Worm (Caenorhabditis elegans) whole organism, late embryonic: ENCODE data around the gene M117.1.

ENCODE experiments used
- C08G9.2 ChIP-seq: sonication (generic microtip); optimal IDR thresholded peaks from 2 replicates; lab custom pipeline; 2016; ENCODE audit warnings: mild to moderate bottlenecking, missing genetic modification characterization, moderate library complexity, missing compliant biosample characterization
- C38D4.7 ChIP-seq: fragments of 200-800 bp; sonication (Bioruptor generic); optimal IDR thresholded peaks from 2 replicates; lab custom pipeline; 2018; ENCODE audit warnings: mild to moderate bottlenecking, missing genetic modification characterization, moderate library complexity, missing compliant biosample characterization
- F13H6.1 ChIP-seq: sonication (generic microtip); optimal IDR thresholded peaks from 2 replicates; lab custom pipeline; 2016; ENCODE audit warnings: missing genetic modification characterization, missing compliant biosample characterization
- ama-1 ChIP-seq: fragments of 150-350 bp; optimal IDR thresholded peaks from 2 replicates; lab custom pipeline; 2014
- ceh-14 ChIP-seq: sonication (generic microtip); optimal IDR thresholded peaks from 2 replicates; lab custom pipeline; 2016; ENCODE audit warnings: missing genotype, missing genetic modification characterization, missing compliant biosample characterization
- ceh-22 ChIP-seq: sonication (generic microtip); optimal IDR thresholded peaks from 2 replicates; lab custom pipeline; 2017; ENCODE audit warnings: missing biosample characterization, missing genetic modification characterization
- ceh-30 ChIP-seq: fragments of 150-350 bp; optimal IDR thresholded peaks from 2 replicates; lab custom pipeline; 2014; ENCODE audit warnings: missing biosample characterization, missing genetic modification characterization
- ceh-31 ChIP-seq: sonication (generic microtip); optimal IDR thresholded peaks from 2 replicates; lab custom pipeline; 2016; ENCODE audit warnings: missing genetic modification characterization, missing compliant biosample characterization
- ceh-34 ChIP-seq: sonication (generic microtip); optimal IDR thresholded peaks from 2 replicates; lab custom pipeline; 2016; ENCODE audit warnings: mild to moderate bottlenecking, missing genetic modification characterization, missing compliant biosample characterization
- ceh-48 ChIP-seq: sonication (generic microtip); optimal IDR thresholded peaks from 2 replicates; lab custom pipeline; 2016; ENCODE audit warnings: missing genetic modification characterization, inconsistent platforms, missing compliant biosample characterization
- dmd-4 ChIP-seq: sonication (generic microtip); optimal IDR thresholded peaks from 2 replicates; lab custom pipeline; 2016; ENCODE audit warnings: borderline replicate concordance, missing genetic modification characterization, missing compliant biosample characterization
- dve-1 ChIP-seq: sonication (generic microtip); optimal IDR thresholded peaks from 2 replicates; lab custom pipeline; 2017; ENCODE audit warnings: antibody characterized with exemption, mild to moderate bottlenecking, missing genetic modification characterization, missing compliant biosample characterization
- elt-2 ChIP-seq: sonication (generic microtip); optimal IDR thresholded peaks from 2 replicates; lab custom pipeline; 2016; ENCODE audit warnings: missing genetic modification reagents, missing genetic modification characterization, missing compliant biosample characterization
- eyg-1 ChIP-seq: sonication (generic microtip); optimal IDR thresholded peaks from 2 replicates; lab custom pipeline; 2016; ENCODE audit warnings: missing genotype, missing genetic modification characterization, missing compliant biosample characterization
- fkh-6 ChIP-seq: sonication (generic microtip); optimal IDR thresholded peaks from 2 replicates; lab custom pipeline; 2016; ENCODE audit warnings: missing genetic modification characterization, missing compliant biosample characterization
- hlh-30 ChIP-seq: sonication (generic microtip); optimal IDR thresholded peaks from 2 replicates; lab custom pipeline; 2017; ENCODE audit warnings: antibody characterized with exemption, missing genetic modification characterization, missing compliant biosample characterization; ENCODE audit not compliant: insufficient read depth
- hlh-8 ChIP-seq: sonication (generic microtip); optimal IDR thresholded peaks from 2 replicates; lab custom pipeline; 2016; ENCODE audit warnings: missing genotype, missing genetic modification characterization, missing compliant biosample characterization
- lim-6 ChIP-seq: sonication (generic microtip); optimal IDR thresholded peaks from 2 replicates; lab custom pipeline; 2016; ENCODE audit warnings: missing genetic modification characterization, missing compliant biosample characterization
- madf-2 ChIP-seq: sonication (generic microtip); optimal IDR thresholded peaks from 2 replicates; lab custom pipeline; 2017; ENCODE audit warnings: missing genetic modification characterization, missing compliant biosample characterization
- nfya-1 ChIP-seq: sonication (generic microtip); optimal IDR thresholded peaks from 2 replicates; lab custom pipeline; 2017; ENCODE audit warnings: missing genetic modification characterization, mild to moderate bottlenecking, missing compliant biosample characterization, antibody characterized with exemption, moderate library complexity
- nhr-11 ChIP-seq: fragments of 150-350 bp; optimal IDR thresholded peaks from 2 replicates; lab custom pipeline; 2014; ENCODE audit warnings: missing biosample characterization, missing genetic modification characterization
- pat-9 ChIP-seq: fragments of 200-800 bp; sonication (Bioruptor generic); optimal IDR thresholded peaks from 2 replicates; lab custom pipeline; 2018; ENCODE audit warnings: mild to moderate bottlenecking, missing genetic modification characterization, moderate library complexity, missing compliant biosample characterization
- pha-4 ChIP-seq: fragments of 150-350 bp; optimal IDR thresholded peaks from 2 replicates; lab custom pipeline; 2018; ENCODE audit warnings: missing biosample characterization, missing genetic modification reagents, missing genetic modification characterization
- pqm-1 ChIP-seq: sonication (generic microtip); optimal IDR thresholded peaks from 2 replicates; lab custom pipeline; 2016; ENCODE audit warnings: missing genetic modification characterization, missing compliant biosample characterization
- pros-1 ChIP-seq: fragments of 150-350 bp; optimal IDR thresholded peaks from 2 replicates; lab custom pipeline; 2014; ENCODE audit warnings: missing biosample characterization, missing genetic modification reagents, missing genetic modification characterization
- ref-2 ChIP-seq: sonication (generic microtip); optimal IDR thresholded peaks from 2 replicates; lab custom pipeline; 2016; ENCODE audit warnings: missing genetic modification characterization, missing compliant biosample characterization
- sox-2 ChIP-seq: fragments of 200-800 bp; sonication (Bioruptor generic); IDR thresholded peaks from 2 replicates; pipeline ENCODE4 v1.3.6; 2022; ENCODE audit warnings: missing genetic modification reagents, missing genetic modification characterization, missing compliant biosample characterization
- syd-9 ChIP-seq: sonication (generic microtip); optimal IDR thresholded peaks from 2 replicates; lab custom pipeline; 2016; ENCODE audit warnings: mild to moderate bottlenecking, missing genetic modification characterization, moderate library complexity, missing compliant biosample characterization
- tbx-2 ChIP-seq: sonication (generic microtip); optimal IDR thresholded peaks from 2 replicates; lab custom pipeline; 2016; ENCODE audit warnings: missing genetic modification characterization, missing compliant biosample characterization
- ttx-3 ChIP-seq: sonication (generic microtip); optimal IDR thresholded peaks from 2 replicates; lab custom pipeline; 2016; ENCODE audit warnings: missing genetic modification reagents, missing genetic modification characterization, missing compliant biosample characterization
- unc-42 ChIP-seq: sonication (generic microtip); optimal IDR thresholded peaks from 2 replicates; lab custom pipeline; 2016; ENCODE audit warnings: missing genotype, missing genetic modification characterization, missing compliant biosample characterization
- unc-55 ChIP-seq: sonication (generic microtip); optimal IDR thresholded peaks from 2 replicates; lab custom pipeline; 2017; ENCODE audit warnings: missing biosample characterization, missing genetic modification reagents, missing genetic modification characterization
- unc-86 ChIP-seq: sonication (generic microtip); optimal IDR thresholded peaks from 2 replicates; lab custom pipeline; 2016; ENCODE audit warnings: missing genetic modification characterization, missing compliant biosample characterization

Gene M117.1

DNA sequence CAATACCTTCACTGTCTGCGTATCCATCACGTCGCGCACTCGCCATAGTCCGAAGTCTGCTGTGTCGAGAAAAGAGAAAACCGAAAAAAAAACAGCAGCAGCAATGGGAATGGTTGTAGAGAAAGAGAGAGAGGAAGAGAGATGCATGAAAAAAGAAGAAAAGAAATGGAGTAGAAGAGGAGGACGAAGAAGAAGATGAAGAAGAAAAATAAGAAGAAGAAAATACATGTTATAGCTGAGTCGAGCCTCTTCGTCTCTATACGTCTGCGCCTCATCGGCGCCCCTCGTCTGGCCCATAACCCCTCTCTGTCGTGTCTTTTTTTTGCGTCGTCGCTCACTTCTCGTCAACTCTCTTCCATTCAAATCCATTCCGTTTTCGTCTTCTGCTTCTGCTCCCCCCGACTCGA is 4.3 kb upstream of the M117.1 start (continued):
- TF ChIP-seq ttx-3 (tag; lab: Kevin White, UChicago) = no peak
- no peak for TF ChIP-seq pat-9 (tag; lab: Kevin White, UChicago)

- TF ChIP-seq pros-1 (tag; lab: Kevin White, UChicago) = no peak
Measured at ce11 chrIV:11812017-11812416, 2.0 kb upstream of the M117.1 start.

DNA sequence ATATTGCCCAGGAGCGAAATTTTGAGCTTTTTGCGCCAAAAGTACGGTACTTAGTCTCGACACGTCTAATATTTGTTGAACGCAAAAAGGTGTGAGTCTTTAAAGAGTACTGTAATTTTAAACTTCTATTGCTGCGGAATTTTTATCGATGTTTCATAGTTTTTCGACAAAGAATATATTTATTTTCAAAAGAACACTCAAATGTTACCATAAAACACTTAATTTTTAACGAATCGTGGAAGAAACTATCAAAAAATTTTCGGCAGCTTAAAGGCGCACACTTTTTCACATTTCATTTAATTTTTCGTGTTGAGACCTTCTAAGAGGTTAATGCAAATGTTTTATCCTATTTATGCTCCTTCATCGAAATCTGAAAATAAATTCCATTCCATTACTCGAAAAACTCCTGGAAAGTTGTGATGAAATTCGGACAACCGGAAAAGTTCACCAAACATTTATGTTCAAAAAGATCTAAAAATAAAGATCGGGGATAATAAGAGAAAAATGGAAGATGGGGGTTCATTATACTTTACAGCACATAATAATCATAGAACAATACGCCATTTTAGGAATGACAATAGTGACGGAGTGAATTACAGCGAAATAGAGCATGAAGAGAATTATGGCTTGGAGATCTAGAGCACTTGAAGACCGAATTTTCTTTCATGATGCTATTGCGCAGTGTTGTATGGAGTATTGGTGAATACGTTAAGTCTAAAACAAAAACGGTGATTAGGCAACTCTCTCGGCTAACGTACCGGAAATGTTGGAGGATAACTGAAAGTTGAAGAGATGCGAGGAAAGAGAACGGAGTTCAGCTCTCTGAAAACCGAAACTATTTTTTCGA is 6.2 kb downstream of the M117.1 start:
- TF ChIP-seq ama-1 = peak; percentile 63
- TF ChIP-seq F13H6.1 (tag; lab: Kevin White, UChicago) = no peak
- TF ChIP-seq hlh-8 = no peak

DNA sequence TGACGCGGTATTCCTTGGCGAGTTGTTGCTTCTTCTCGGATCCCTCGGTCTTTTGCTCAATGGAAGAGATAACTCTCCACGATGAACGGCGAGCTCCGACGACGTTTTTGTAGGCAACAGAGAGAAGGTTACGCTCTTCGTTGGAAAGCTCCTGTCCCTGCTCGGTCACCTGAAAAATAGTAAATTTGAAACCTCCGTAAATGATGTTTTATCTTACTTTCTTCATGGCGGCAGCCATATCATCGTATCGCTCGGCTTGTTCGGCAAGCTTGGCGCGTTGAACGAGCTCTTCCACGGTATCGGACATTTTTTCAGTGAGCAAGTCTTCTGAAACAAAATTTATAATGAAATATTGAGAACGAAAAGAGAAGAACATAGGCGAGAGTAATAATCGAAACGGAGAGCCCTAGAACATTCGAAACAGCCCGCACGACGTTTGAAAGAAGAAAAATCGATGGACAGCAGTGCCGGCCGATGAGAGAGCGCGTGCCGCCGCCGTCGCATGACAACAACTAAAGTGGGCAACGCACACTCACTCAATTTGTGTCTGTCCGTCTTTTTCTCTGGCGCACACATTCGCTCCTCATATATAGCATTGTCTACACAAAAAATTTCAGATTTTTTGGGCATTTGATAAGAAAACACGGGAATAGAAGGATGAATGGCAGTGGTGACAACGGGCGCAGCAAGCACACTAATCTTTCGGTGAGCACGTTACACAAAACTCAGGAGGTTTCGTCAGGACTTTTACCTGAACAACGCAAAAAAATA is 7.7 kb downstream of the M117.1 start, which contains the start of the genes par-5 and M117.3:
Gene par-5 (minus strand): TSS at position 334 of the 771 bp plus-strand sequence.
Gene M117.3 (plus strand): TSS at position 616 of the 771 bp plus-strand sequence.
- TF ChIP-seq ceh-48 = peak; percentile 98
- TF ChIP-seq ceh-14 = peak; percentile 53
- TF ChIP-seq pqm-1 (tag; lab: Kevin White, UChicago) = peak; percentile 20
- TF ChIP-seq ceh-30 (tag; lab: Kevin White, UChicago) = no peak
- TF ChIP-seq ceh-31 (tag; lab: Kevin White, UChicago) = peak; percentile 79
- peak; percentile 15 for TF ChIP-seq ceh-34 (tag; lab: Kevin White, UChicago)
- peak; percentile 1 for TF ChIP-seq elt-2 (tag; lab: Kevin White, UChicago)
- no peak for TF ChIP-seq ceh-22 (tag; lab: Kevin White, UChicago)
- peak; percentile 61 for TF ChIP-seq nfya-1
- TF ChIP-seq fkh-6 (tag; lab: Kevin White, UChicago) = no peak
- peak; percentile 92 for TF ChIP-seq hlh-30 (tag; lab: Kevin White, UChicago)
- peak; percentile 1 for TF ChIP-seq hlh-8
- TF ChIP-seq ref-2 (tag; lab: Kevin White, UChicago) = peak; percentile 49
- no peak for TF ChIP-seq nhr-11 (tag; lab: Kevin White, UChicago)
- TF ChIP-seq syd-9 = peak; percentile 2
- TF ChIP-seq C38D4.7 (GFP tag; lab: Kevin White, UChicago) = no peak
- no peak for TF ChIP-seq F13H6.1 (tag; lab: Kevin White, UChicago)
- peak; percentile 36 for TF ChIP-seq tbx-2 (tag; lab: Kevin White, UChicago)
- TF ChIP-seq lim-6 (tag; lab: Kevin White, UChicago) = no peak
- no peak for TF ChIP-seq sox-2 (GFP tag; lab: Robert Waterston, UW)
- TF ChIP-seq unc-42 = peak; percentile 80
- TF ChIP-seq unc-55 (GFP tag; lab: Kevin White, UChicago) = no peak
- no peak for TF ChIP-seq eyg-1 (tag; lab: Kevin White, UChicago)
- TF ChIP-seq unc-86 = no peak
- TF ChIP-seq dve-1 = peak; percentile 24
- TF ChIP-seq pha-4 (tag; lab: Kevin White, UChicago) = no peak
- TF ChIP-seq madf-2 (tag; lab: Kevin White, UChicago) = peak; percentile 19
- no peak for TF ChIP-seq dmd-4 (tag; lab: Kevin White, UChicago)
- no peak for TF ChIP-seq C08G9.2 (tag; lab: Kevin White, UChicago)
